Fruit fly (Drosophila melanogaster): ENCODE data around the gene Ugt36E1.
A peak's percentile ranks its signal among the peaks of the same experiment; 100 is the strongest.

DNA sequence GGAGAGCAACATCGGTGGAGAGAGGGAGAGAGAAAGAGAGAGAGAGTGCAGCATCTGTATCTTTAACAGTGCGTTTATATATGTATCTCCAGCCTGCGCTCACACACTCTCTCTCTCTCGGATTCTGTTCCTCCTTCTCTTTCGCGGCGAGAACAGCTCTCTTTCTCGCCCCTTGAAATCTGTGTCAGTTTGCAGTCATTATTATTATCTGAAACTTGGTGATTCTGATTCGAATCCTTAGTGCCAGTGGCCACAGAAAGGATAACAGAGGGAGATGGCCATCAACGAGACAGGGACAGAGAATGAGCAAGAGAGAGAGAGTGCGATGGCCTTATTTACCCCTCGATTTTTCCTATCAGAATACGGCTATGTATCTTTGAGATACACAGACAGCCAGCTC lies 43.6 kb upstream of the Ugt36E1 start:
- TF ChIP-seq CTCF (optimal IDR thresholded peaks at IDR 0.05) = peak in 1 of 2 experiments; percentile 27
- TF ChIP-seq CG8478 (optimal IDR thresholded peaks at IDR 0.05) = no peak
